Worm (Caenorhabditis elegans): ENCODE measurements around the gene C48D1.5.

DNA sequence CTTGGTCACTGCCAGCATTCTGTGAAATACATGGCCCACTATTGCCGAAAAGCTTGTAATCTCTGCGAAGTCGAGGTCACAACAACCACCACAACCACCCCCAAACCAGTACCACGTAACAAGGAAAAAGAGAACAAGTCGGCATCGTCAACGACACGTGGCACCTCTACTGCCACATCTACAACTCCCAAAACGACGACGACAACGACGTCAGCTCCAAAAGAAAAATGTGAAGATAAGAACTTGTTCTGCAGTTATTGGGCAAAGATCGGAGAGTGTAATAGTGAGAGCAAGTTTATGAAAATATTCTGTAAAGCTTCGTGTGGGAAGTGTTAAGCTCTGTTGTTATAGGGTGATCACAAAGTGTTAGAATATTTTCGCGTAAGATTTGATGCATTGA, 48.4 kb upstream of the C48D1.5 start:
- TF ChIP-seq dmd-4 (tag; optimal IDR thresholded peaks at IDR 0.05; ENCODE audit: borderline replicate concordance) = no peak
- TF ChIP-seq T23F11.4 (GFP tag; optimal IDR thresholded peaks at IDR 0.05) = no peak
- TF ChIP-seq K02D7.2 (tag; optimal IDR thresholded peaks at IDR 0.05) = no peak
- TF ChIP-seq odd-2 (tag; optimal IDR thresholded peaks at IDR 0.05) = no peak
